Worm (Caenorhabditis elegans) whole organism, young adult: ENCODE measurements around the gene C03B1.9.

ENCODE experiments used
- B0019.2 ChIP-seq: fragments of 200-800 bp; sonication (Bioruptor generic); conservative IDR thresholded peaks from 2 replicates; pipeline ENCODE4 v1.3.6; 2022; ENCODE audit warnings: missing genetic modification reagents, missing genetic modification characterization, missing compliant biosample characterization
- Y56A3A.18 ChIP-seq: fragments of 200-800 bp; sonication (Bioruptor generic); IDR thresholded peaks from 2 replicates; pipeline ENCODE4 v1.3.6; 2022; ENCODE audit warnings: missing genetic modification reagents, missing genetic modification characterization, missing compliant biosample characterization
- Y67H2A.10 ChIP-seq: fragments of 200-800 bp; sonication (Bioruptor generic); conservative IDR thresholded peaks from 2 replicates; pipeline ENCODE4 v1.3.6; 2022; ENCODE audit warnings: missing genetic modification reagents, missing genetic modification characterization, missing compliant biosample characterization
- dpl-1 ChIP-seq: fragments of 150-350 bp; optimal IDR thresholded peaks from 2 replicates; lab custom pipeline; 2014; ENCODE audit warnings: missing biosample characterization, missing genetic modification reagents, missing genetic modification characterization
- hmg-1.2 ChIP-seq: fragments of 200-800 bp; sonication (Bioruptor generic); IDR thresholded peaks from 2 replicates; pipeline ENCODE4 v1.3.6; 2022; ENCODE audit warnings: missing genetic modification reagents, missing genetic modification characterization, missing compliant biosample characterization
- hmg-20 ChIP-seq: fragments of 200-800 bp; sonication (Bioruptor generic); IDR thresholded peaks from 2 replicates; pipeline ENCODE4 v1.3.6; 2022; ENCODE audit warnings: missing genetic modification reagents, missing genetic modification characterization, missing compliant biosample characterization
- lag-1 ChIP-seq: fragments of 200-800 bp; sonication (Bioruptor generic); IDR thresholded peaks from 2 replicates; pipeline ENCODE4 v1.3.6; 2022; ENCODE audit warnings: missing genetic modification reagents, missing genetic modification characterization, missing compliant biosample characterization
- lin-35 ChIP-seq, 3 experiments: fragments of 150-350 bp in 2 of 3; sonication (generic microtip) in 1 of 3; optimal IDR thresholded peaks; 2 replicates each; lab custom pipeline; 2014 to 2018; ENCODE audit warnings: missing biosample characterization in 3 of 3, missing genetic modification characterization in 3 of 3, missing genetic modification reagents in 3 of 3
- mes-4 ChIP-seq: sonication (generic microtip); optimal IDR thresholded peaks from 2 replicates; lab custom pipeline; 2016; ENCODE audit warnings: missing genotype, missing genetic modification characterization, missing compliant biosample characterization
- mxl-1 ChIP-seq: sonication (generic microtip); optimal IDR thresholded peaks from 2 replicates; lab custom pipeline; 2016; ENCODE audit warnings: missing genetic modification characterization, missing compliant biosample characterization
- snpc-1.3 ChIP-seq: sonication (generic microtip); optimal IDR thresholded peaks from 2 replicates; lab custom pipeline; 2017; ENCODE audit warnings: missing genetic modification characterization, mild to moderate bottlenecking, missing compliant biosample characterization, antibody characterized with exemption, moderate library complexity, missing genotype, missing genetic modification reagents; ENCODE audit not compliant: insufficient read depth

- TF ChIP-seq snpc-1.3 (tag; lab: Kevin White, UChicago): no peak
- no peak for TF ChIP-seq hmg-20 (GFP tag; lab: Robert Waterston, UW)
- no peak for TF ChIP-seq lin-35 (GFP tag; optimal IDR thresholded peaks at IDR 0.05; lab: Kevin White, UChicago)
- no peak for TF ChIP-seq B0019.2
- no peak for TF ChIP-seq lag-1 (GFP tag; lab: Robert Waterston, UW)
- TF ChIP-seq mes-4 (tag; lab: Kevin White, UChicago): no peak
- no peak for TF ChIP-seq Y67H2A.10
- TF ChIP-seq hmg-1.2: no peak
- TF ChIP-seq dpl-1 (GFP tag; lab: Kevin White, UChicago): no peak
- no peak for TF ChIP-seq Y56A3A.18 (GFP tag; lab: Robert Waterston, UW)
- TF ChIP-seq mxl-1 (tag; lab: Kevin White, UChicago): no peak
Observed at ce11 chrX:6377634-6378288, 30.8 kb upstream of the C03B1.9 start, which contains the start of gene lmp-1.
